Worm (Caenorhabditis elegans) whole organism, L3 larva: ENCODE results near the gene F22B5.5.

ENCODE experiments used
- ama-1 ChIP-seq: fragments of 150-350 bp; optimal IDR thresholded peaks from 2 replicates; lab custom pipeline; 2018
- egl-27 ChIP-seq: sonication (generic microtip); optimal IDR thresholded peaks from 4 replicates; lab custom pipeline; 2017; ENCODE audit warnings: missing biosample characterization, missing genetic modification reagents, missing genetic modification characterization
- elt-3 ChIP-seq, 3 experiments: fragments of 150-350 bp in 1 of 3; sonication (generic microtip) in 2 of 3; optimal IDR thresholded peaks; 2 replicates in 2 of 3; 4 replicates in 1 of 3; lab custom pipeline; 2014 to 2017; ENCODE audit warnings: missing biosample characterization in 3 of 3, missing genetic modification characterization in 3 of 3
- nhr-237 ChIP-seq: fragments of 150-350 bp; optimal IDR thresholded peaks from 2 replicates; lab custom pipeline; 2014; ENCODE audit warnings: missing biosample characterization, missing genetic modification characterization
- nhr-77 ChIP-seq: fragments of 150-350 bp; optimal IDR thresholded peaks from 2 replicates; lab custom pipeline; 2014; ENCODE audit warnings: missing biosample characterization, missing genetic modification characterization
- pqm-1 ChIP-seq: fragments of 150-350 bp; optimal IDR thresholded peaks from 2 replicates; lab custom pipeline; 2017; ENCODE audit warnings: missing biosample characterization, missing genetic modification characterization, inconsistent platforms
- tbx-2 ChIP-seq: sonication (generic microtip); optimal IDR thresholded peaks from 2 replicates; lab custom pipeline; 2016; ENCODE audit warnings: mild to moderate bottlenecking, missing genetic modification characterization, missing compliant biosample characterization
- unc-39 ChIP-seq: sonication (generic microtip); optimal IDR thresholded peaks from 4 replicates; lab custom pipeline; 2017; ENCODE audit warnings: missing biosample characterization, missing genetic modification characterization

ce11 chrII:8407491-8407890, 46.9 kb downstream of the F22B5.5 start, which contains the start of gene sra-13:
- TF ChIP-seq elt-3 (tag; optimal IDR thresholded peaks at IDR 0.05; lab: Kevin White, UChicago) = no peak
- no peak for TF ChIP-seq egl-27 (tag; lab: Kevin White, UChicago)
- no peak for TF ChIP-seq nhr-77
- no peak for TF ChIP-seq ama-1 (lab: Kevin White, UChicago)
- TF ChIP-seq pqm-1 = no peak
- no peak for TF ChIP-seq tbx-2
- TF ChIP-seq unc-39 (tag; lab: Kevin White, UChicago) = no peak
- no peak for TF ChIP-seq nhr-237
